Worm (Caenorhabditis elegans) whole organism, L3 larva: ENCODE results near the gene srxa-10.

Experiments used
- R02D3.7 ChIP-seq: fragments of 150-350 bp; optimal IDR thresholded peaks from 2 replicates; lab custom pipeline; 2014; ENCODE audit warnings: missing biosample characterization, missing genetic modification characterization
- ZK546.5 ChIP-seq: sonication (generic microtip); optimal IDR thresholded peaks from 2 replicates; lab custom pipeline; 2017; ENCODE audit warnings: missing biosample characterization, missing genetic modification characterization
- aly-2 ChIP-seq: fragments of 150-350 bp; optimal IDR thresholded peaks from 2 replicates; lab custom pipeline; 2014; ENCODE audit warnings: missing biosample characterization, missing genetic modification characterization
- ama-1 ChIP-seq: fragments of 150-350 bp; optimal IDR thresholded peaks from 2 replicates; lab custom pipeline; 2018
- ceh-16 ChIP-seq: sonication (generic microtip); optimal IDR thresholded peaks from 2 replicates; lab custom pipeline; 2017; ENCODE audit warnings: missing biosample characterization, missing genetic modification characterization
- ceh-28 ChIP-seq: fragments of 150-350 bp; optimal IDR thresholded peaks from 2 replicates; lab custom pipeline; 2014; ENCODE audit warnings: missing biosample characterization, missing genetic modification reagents, missing genetic modification characterization
- ceh-82 ChIP-seq: fragments of 150-350 bp; optimal IDR thresholded peaks from 2 replicates; lab custom pipeline; 2014; ENCODE audit warnings: missing biosample characterization, missing genetic modification characterization
- ceh-9 ChIP-seq: sonication (generic microtip); optimal IDR thresholded peaks from 2 replicates; lab custom pipeline; 2018; ENCODE audit warnings: missing biosample characterization, missing genetic modification characterization
- daf-12 ChIP-seq: fragments of 150-350 bp; optimal IDR thresholded peaks from 2 replicates; lab custom pipeline; 2014; ENCODE audit warnings: missing biosample characterization, missing genetic modification reagents, missing genetic modification characterization
- egl-27 ChIP-seq: sonication (generic microtip); optimal IDR thresholded peaks from 4 replicates; lab custom pipeline; 2017; ENCODE audit warnings: missing biosample characterization, missing genetic modification reagents, missing genetic modification characterization
- egl-5 ChIP-seq: fragments of 150-350 bp; optimal IDR thresholded peaks from 2 replicates; lab custom pipeline; 2017; ENCODE audit warnings: missing biosample characterization, missing genetic modification reagents, missing genetic modification characterization, inconsistent platforms
- elt-1 ChIP-seq: fragments of 150-350 bp; optimal IDR thresholded peaks from 2 replicates; lab custom pipeline; 2014; ENCODE audit warnings: missing biosample characterization, missing genetic modification characterization
- elt-2 ChIP-seq: sonication (generic microtip); optimal IDR thresholded peaks from 2 replicates; lab custom pipeline; 2016; ENCODE audit warnings: missing genetic modification reagents, mild to moderate bottlenecking, missing genetic modification characterization, missing compliant biosample characterization
- elt-3 ChIP-seq, 3 experiments: fragments of 150-350 bp in 1 of 3; sonication (generic microtip) in 2 of 3; optimal IDR thresholded peaks; 2 replicates in 2 of 3; 4 replicates in 1 of 3; lab custom pipeline; 2014 to 2017; ENCODE audit warnings: missing biosample characterization in 3 of 3, missing genetic modification characterization in 3 of 3
- eor-1 ChIP-seq, 2 experiments: fragments of 150-350 bp; optimal IDR thresholded peaks; 2 replicates each; lab custom pipeline; 2014 to 2018; ENCODE audit warnings: missing biosample characterization in 2 of 2, missing genetic modification characterization in 2 of 2
- fkh-10 ChIP-seq: sonication (generic microtip); optimal IDR thresholded peaks from 2 replicates; lab custom pipeline; 2017; ENCODE audit warnings: missing biosample characterization, missing genetic modification reagents, missing genetic modification characterization
- fkh-2 ChIP-seq: fragments of 150-350 bp; optimal IDR thresholded peaks from 2 replicates; lab custom pipeline; 2014; ENCODE audit warnings: missing biosample characterization, missing genetic modification reagents, missing genetic modification characterization
- fos-1 ChIP-seq: fragments of 150-350 bp; optimal IDR thresholded peaks from 2 replicates; lab custom pipeline; 2014; ENCODE audit warnings: missing biosample characterization, missing genetic modification characterization
- hmg-11 ChIP-seq: sonication (generic microtip); optimal IDR thresholded peaks from 2 replicates; lab custom pipeline; 2016; ENCODE audit warnings: missing genetic modification characterization, missing compliant biosample characterization
- jun-1 ChIP-seq: fragments of 150-350 bp; optimal IDR thresholded peaks from 2 replicates; lab custom pipeline; 2014; ENCODE audit warnings: missing biosample characterization, missing genetic modification reagents, missing genetic modification characterization
- lin-15B ChIP-seq: fragments of 150-350 bp; optimal IDR thresholded peaks from 2 replicates; lab custom pipeline; 2014; ENCODE audit warnings: missing biosample characterization, missing genetic modification characterization
- lin-39 ChIP-seq: fragments of 150-350 bp; optimal IDR thresholded peaks from 2 replicates; lab custom pipeline; 2018; ENCODE audit warnings: missing biosample characterization, missing genetic modification reagents, missing genetic modification characterization
- lsy-12 ChIP-seq: sonication (generic microtip); optimal IDR thresholded peaks from 2 replicates; lab custom pipeline; 2016; ENCODE audit warnings: mild to moderate bottlenecking, missing genetic modification characterization, missing compliant biosample characterization
- mdl-1 ChIP-seq: fragments of 150-350 bp; optimal IDR thresholded peaks from 2 replicates; lab custom pipeline; 2014; ENCODE audit warnings: missing biosample characterization, missing genetic modification characterization
- mml-1 ChIP-seq: fragments of 150-350 bp; sonication (generic microtip); optimal IDR thresholded peaks from 3 replicates; lab custom pipeline; 2014; ENCODE audit warnings: missing biosample characterization, missing genetic modification characterization
- nfya-1 ChIP-seq: sonication (generic microtip); optimal IDR thresholded peaks from 2 replicates; lab custom pipeline; 2017; ENCODE audit warnings: missing genetic modification characterization, mild to moderate bottlenecking, missing compliant biosample characterization, antibody characterized with exemption, moderate library complexity; ENCODE audit not compliant: insufficient read depth
- nhr-11 ChIP-seq: fragments of 150-350 bp; optimal IDR thresholded peaks from 2 replicates; lab custom pipeline; 2014; ENCODE audit warnings: missing biosample characterization, missing genetic modification characterization
- nhr-12 ChIP-seq: fragments of 150-350 bp; optimal IDR thresholded peaks from 2 replicates; lab custom pipeline; 2014; ENCODE audit warnings: missing biosample characterization, missing genetic modification characterization
- nhr-23 ChIP-seq: fragments of 150-350 bp; optimal IDR thresholded peaks from 2 replicates; lab custom pipeline; 2014; ENCODE audit warnings: missing biosample characterization, missing genetic modification reagents, missing genetic modification characterization
- nhr-237 ChIP-seq: fragments of 150-350 bp; optimal IDR thresholded peaks from 2 replicates; lab custom pipeline; 2014; ENCODE audit warnings: missing biosample characterization, missing genetic modification characterization
- nhr-25 ChIP-seq: sonication (generic microtip); optimal IDR thresholded peaks from 2 replicates; lab custom pipeline; 2017; ENCODE audit warnings: missing biosample characterization, missing genetic modification characterization
- nhr-28 ChIP-seq: fragments of 150-350 bp; optimal IDR thresholded peaks from 2 replicates; lab custom pipeline; 2014; ENCODE audit warnings: missing biosample characterization, missing genetic modification characterization
- nhr-43 ChIP-seq: sonication (generic microtip); optimal IDR thresholded peaks from 2 replicates; lab custom pipeline; 2016; ENCODE audit warnings: mild to moderate bottlenecking, missing genetic modification characterization, missing compliant biosample characterization; ENCODE audit not compliant: poor library complexity, severe bottlenecking
- nhr-67 ChIP-seq: fragments of 150-350 bp; optimal IDR thresholded peaks from 2 replicates; lab custom pipeline; 2014; ENCODE audit warnings: missing biosample characterization, missing genetic modification characterization
- nhr-76 ChIP-seq: fragments of 150-350 bp; sonication (generic microtip); optimal IDR thresholded peaks from 5 replicates; lab custom pipeline; 2014; ENCODE audit warnings: missing biosample characterization, missing genetic modification characterization
- nhr-77 ChIP-seq: fragments of 150-350 bp; optimal IDR thresholded peaks from 2 replicates; lab custom pipeline; 2014; ENCODE audit warnings: missing biosample characterization, missing genetic modification characterization
- pha-4 ChIP-seq: fragments of 150-350 bp; optimal IDR thresholded peaks from 2 replicates; lab custom pipeline; 2014; ENCODE audit warnings: missing biosample characterization, missing genetic modification reagents, missing genetic modification characterization
- pqm-1 ChIP-seq: fragments of 150-350 bp; optimal IDR thresholded peaks from 2 replicates; lab custom pipeline; 2017; ENCODE audit warnings: missing biosample characterization, missing genetic modification characterization, inconsistent platforms
- sea-2 ChIP-seq: fragments of 150-350 bp; sonication (generic microtip); optimal IDR thresholded peaks from 4 replicates; lab custom pipeline; 2014; ENCODE audit warnings: missing biosample characterization, missing genetic modification reagents, missing genetic modification characterization
- skn-1 ChIP-seq: fragments of 150-350 bp; optimal IDR thresholded peaks from 2 replicates; lab custom pipeline; 2014; ENCODE audit warnings: missing biosample characterization, missing genetic modification characterization
- snpc-4 ChIP-seq: fragments of 150-350 bp; optimal IDR thresholded peaks from 2 replicates; lab custom pipeline; 2014; ENCODE audit warnings: missing biosample characterization, missing genetic modification characterization
- tbx-2 ChIP-seq: sonication (generic microtip); optimal IDR thresholded peaks from 2 replicates; lab custom pipeline; 2016; ENCODE audit warnings: mild to moderate bottlenecking, missing genetic modification characterization, missing compliant biosample characterization
- unc-39 ChIP-seq: sonication (generic microtip); optimal IDR thresholded peaks from 4 replicates; lab custom pipeline; 2017; ENCODE audit warnings: missing biosample characterization, missing genetic modification characterization
- unc-62 ChIP-seq: fragments of 150-350 bp; sonication (generic microtip); optimal IDR thresholded peaks from 4 replicates; lab custom pipeline; 2014; ENCODE audit warnings: missing biosample characterization, missing genetic modification reagents, missing genetic modification characterization
- zag-1 ChIP-seq: fragments of 150-350 bp; optimal IDR thresholded peaks from 2 replicates; lab custom pipeline; 2014; ENCODE audit warnings: missing biosample characterization, missing genetic modification characterization
- ztf-11 ChIP-seq: fragments of 150-350 bp; optimal IDR thresholded peaks from 2 replicates; lab custom pipeline; 2014; ENCODE audit warnings: missing biosample characterization, missing genetic modification characterization
- ztf-4 ChIP-seq: fragments of 150-350 bp; optimal IDR thresholded peaks from 2 replicates; lab custom pipeline; 2014; ENCODE audit warnings: missing biosample characterization, missing genetic modification characterization

Gene srxa-10

DNA sequence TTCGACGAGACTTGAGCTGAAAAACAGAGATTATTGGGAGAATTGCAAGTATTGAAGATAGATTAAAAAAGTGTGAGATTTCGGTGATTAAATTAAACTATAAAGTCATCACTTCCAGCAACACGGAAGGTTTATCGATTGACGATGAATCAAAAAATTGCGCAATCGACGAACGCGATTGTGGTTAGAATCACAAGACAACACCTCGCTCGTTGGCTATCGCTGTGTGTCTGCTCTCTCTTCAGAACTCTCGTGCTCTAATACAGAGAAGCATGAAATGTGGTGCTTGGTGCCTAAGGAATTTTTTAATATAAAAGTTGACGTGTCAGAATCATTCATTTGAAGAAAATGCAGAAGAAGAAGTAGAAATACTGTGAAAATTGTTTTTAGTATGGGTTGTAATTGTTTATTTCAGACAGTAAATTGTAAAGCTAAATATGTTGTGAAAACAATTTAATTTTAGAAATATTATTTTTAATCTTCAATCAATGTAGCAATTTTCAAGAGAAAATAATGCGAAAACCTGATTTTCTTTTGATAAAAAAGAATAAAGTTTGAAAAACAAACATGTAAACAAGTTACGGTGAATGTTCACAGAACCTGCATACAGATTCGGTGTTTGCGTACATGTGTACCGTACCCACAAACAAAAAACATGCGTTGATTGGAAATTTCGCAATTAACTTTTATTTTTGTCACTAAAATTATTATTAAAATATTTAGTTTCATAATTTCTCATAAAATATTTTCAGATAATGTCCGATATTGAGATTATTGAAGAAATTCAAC lies 31.0 kb upstream of the srxa-10 start, which contains the start of the genes ZK632.10 and ZK632.11:
Gene ZK632.10, minus strand, starts transcription at position 560 of the 789 bp plus-strand sequence.
Gene ZK632.11, plus strand, starts transcription at position 753 of the 789 bp plus-strand sequence.
- TF ChIP-seq nhr-23 (peak; percentile 34), nhr-43 (tag; lab: Kevin White, UChicago) (no peak), pqm-1 (peak; percentile 11), fkh-2 (no peak), nhr-77 (tag; lab: Kevin White, UChicago) (no peak), sea-2 (GFP tag; lab: Kevin White, UChicago) (no peak), jun-1 (tag; lab: Kevin White, UChicago) (no peak), fos-1 (tag; lab: Kevin White, UChicago) (no peak), ceh-9 (no peak), unc-39 (tag; lab: Kevin White, UChicago) (no peak), ceh-28 (tag; lab: Kevin White, UChicago) (peak; percentile 50), egl-5 (tag; lab: Kevin White, UChicago) (peak; percentile 1), nhr-11 (tag; lab: Kevin White, UChicago) (no peak), tbx-2 (tag; lab: Kevin White, UChicago) (no peak), zag-1 (tag; lab: Kevin White, UChicago) (no peak), ceh-82 (tag; lab: Kevin White, UChicago) (no peak), pha-4 (peak; percentile 99), egl-27 (tag; lab: Kevin White, UChicago) (no peak), ceh-16 (tag; lab: Kevin White, UChicago) (no peak), R02D3.7 (tag; lab: Kevin White, UChicago) (no peak), eor-1 (tag; optimal IDR thresholded peaks at IDR 0.05; lab: Kevin White, UChicago) (no peak), elt-2 (tag; lab: Kevin White, UChicago) (peak; percentile 23), fkh-10 (no peak), nfya-1 (tag; lab: Kevin White, UChicago) (peak; percentile 91), unc-62 (GFP tag; lab: Kevin White, UChicago) (no peak), nhr-12 (tag; lab: Kevin White, UChicago) (no peak), daf-12 (no peak), elt-3 (tag; optimal IDR thresholded peaks at IDR 0.05; lab: Kevin White, UChicago) (no peak), nhr-76 (tag; lab: Kevin White, UChicago) (no peak), nhr-237 (tag; lab: Kevin White, UChicago) (no peak), ZK546.5 (tag; lab: Kevin White, UChicago) (no peak), nhr-28 (tag; lab: Kevin White, UChicago) (no peak), nhr-25 (tag; lab: Kevin White, UChicago) (no peak), snpc-4 (tag; lab: Kevin White, UChicago) (peak; percentile 45), lsy-12 (tag; lab: Kevin White, UChicago) (no peak), ztf-11 (tag; lab: Kevin White, UChicago) (no peak), hmg-11 (peak; percentile 41), lin-15B (peak; percentile 57), ztf-4 (tag; lab: Kevin White, UChicago) (no peak), skn-1 (tag; lab: Kevin White, UChicago) (peak; percentile 13), aly-2 (tag; lab: Kevin White, UChicago) (no peak), elt-1 (tag; lab: Kevin White, UChicago) (no peak), nhr-67 (tag; lab: Kevin White, UChicago) (no peak), mdl-1 (no peak), mml-1 (tag; lab: Kevin White, UChicago) (no peak), ama-1 (no peak), lin-39 (tag; lab: Kevin White, UChicago) (peak; percentile 15)
- TF ChIP-seq, all 47 proteins: peak for 12
